Fruit fly (Drosophila melanogaster): ENCODE data around the gene CG5262.

dm6 chr3L:20472607-20473006, 42.3 kb upstream of the CG5262 start:
- no peak for TF ChIP-seq CG32006 (GFP tag; optimal IDR thresholded peaks at IDR 0.05)
- TF ChIP-seq lz (GFP tag; optimal IDR thresholded peaks at IDR 0.05): no peak
- TF ChIP-seq CG8319 (GFP tag; optimal IDR thresholded peaks at IDR 0.05): no peak
- TF ChIP-seq fd85E (GFP tag; optimal IDR thresholded peaks at IDR 0.05): no peak
- TF ChIP-seq ss (GFP tag; optimal IDR thresholded peaks at IDR 0.05): no peak
- TF ChIP-seq CG11902 (GFP tag; optimal IDR thresholded peaks at IDR 0.05): no peak
- no peak for TF ChIP-seq esn (GFP tag; optimal IDR thresholded peaks at IDR 0.05)
- TF ChIP-seq CG31627 (GFP tag; optimal IDR thresholded peaks at IDR 0.05): no peak

Data from whole organism, prepupa.